Fruit fly (Drosophila melanogaster) whole organism, embryonic: ENCODE measurements around the gene CG43815.
A peak's percentile ranks its signal among the peaks of the same experiment; 100 is the strongest.

Source experiments
- CG10366 ChIP-seq: fragments of 200-800 bp; sonication (Bioruptor generic); IDR thresholded peaks from 2 replicates; pipeline ENCODE4 v1.3.6; 2022; ENCODE audit warnings: missing biosample characterization, missing genetic modification characterization
- CG11093 ChIP-seq: fragments of 200-800 bp; sonication (Bioruptor generic); IDR thresholded peaks from 3 replicates; pipeline ENCODE4 v1.3.6; 2022; ENCODE audit warnings: missing biosample characterization, missing genetic modification characterization
- CG12219 ChIP-seq: fragments of 200-800 bp; sonication (Bioruptor generic); optimal IDR thresholded peaks from 3 replicates; lab custom pipeline; 2018; ENCODE audit warnings: missing biosample characterization, mild to moderate bottlenecking, missing genetic modification characterization
- CG14710 ChIP-seq: fragments of 200-800 bp; sonication (Bioruptor generic); optimal IDR thresholded peaks from 3 replicates; lab custom pipeline; 2019; ENCODE audit warnings: missing biosample characterization, mild to moderate bottlenecking, missing genetic modification characterization, moderate library complexity
- CG15073 ChIP-seq: fragments of 200-800 bp; sonication (Bioruptor generic); optimal IDR thresholded peaks from 2 replicates; lab custom pipeline; 2016; ENCODE audit warnings: missing biosample characterization, missing genetic modification characterization
- CG15269 ChIP-seq: fragments of 200-800 bp; sonication (Bioruptor generic); optimal IDR thresholded peaks from 2 replicates; lab custom pipeline; 2018; ENCODE audit warnings: missing biosample characterization, mild to moderate bottlenecking, missing genetic modification characterization, moderate library complexity
- CG16815 ChIP-seq: fragments of 200-800 bp; sonication (Bioruptor generic); optimal IDR thresholded peaks from 3 replicates; lab custom pipeline; 2017; ENCODE audit warnings: missing biosample characterization, mild to moderate bottlenecking, missing genetic modification characterization
- CG17186 ChIP-seq: fragments of 200-800 bp; sonication (Bioruptor generic); optimal IDR thresholded peaks from 3 replicates; lab custom pipeline; 2017; ENCODE audit warnings: missing biosample characterization, missing genetic modification reagents, missing genetic modification characterization
- CG17912 ChIP-seq: fragments of 200-800 bp; sonication (Bioruptor generic); optimal IDR thresholded peaks from 2 replicates; lab custom pipeline; 2018; ENCODE audit warnings: missing biosample characterization, mild to moderate bottlenecking, missing genetic modification characterization
- CG2202 ChIP-seq: fragments of 200-800 bp; sonication (Bioruptor generic); optimal IDR thresholded peaks from 2 replicates; lab custom pipeline; 2018; ENCODE audit warnings: missing biosample characterization, mild to moderate bottlenecking, missing genetic modification characterization
- CG2875 ChIP-seq: fragments of 200-800 bp; sonication (Bioruptor generic); optimal IDR thresholded peaks from 2 replicates; lab custom pipeline; 2017; ENCODE audit warnings: missing biosample characterization, mild to moderate bottlenecking, missing genetic modification characterization, missing genetic modification reagents
- CG31365 ChIP-seq: fragments of 200-800 bp; sonication (Bioruptor generic); optimal IDR thresholded peaks from 2 replicates; lab custom pipeline; 2018; ENCODE audit warnings: missing biosample characterization, mild to moderate bottlenecking, missing genetic modification characterization
- CG7271 ChIP-seq: fragments of 200-800 bp; sonication (Bioruptor generic); optimal IDR thresholded peaks from 2 replicates; lab custom pipeline; 2018; ENCODE audit warnings: missing biosample characterization, mild to moderate bottlenecking, missing genetic modification characterization, moderate library complexity
- CG7372 ChIP-seq: fragments of 200-800 bp; sonication (Bioruptor generic); IDR thresholded peaks from 2 replicates; pipeline ENCODE4 v1.3.6; 2022; ENCODE audit warnings: missing biosample characterization, missing genetic modification characterization
- CG7786 ChIP-seq: fragments of 200-800 bp; sonication (Bioruptor generic); optimal IDR thresholded peaks from 2 replicates; lab custom pipeline; 2016; ENCODE audit warnings: missing biosample characterization, missing genetic modification characterization
- CG8478 ChIP-seq: fragments of >200 bp; optimal IDR thresholded peaks from 2 replicates; lab custom pipeline; 2018
- Dp ChIP-seq: fragments of 200-800 bp; sonication (Bioruptor generic); optimal IDR thresholded peaks from 2 replicates; lab custom pipeline; 2018; ENCODE audit warnings: missing biosample characterization, mild to moderate bottlenecking, missing genetic modification characterization, moderate library complexity
- Drgx ChIP-seq: fragments of 200-800 bp; sonication (Bioruptor generic); IDR thresholded peaks from 2 replicates; pipeline ENCODE4 v1.3.6; 2022; ENCODE audit warnings: missing biosample characterization, missing genetic modification characterization
- HLH4C ChIP-seq: fragments of 200-800 bp; sonication (Bioruptor generic); IDR thresholded peaks from 3 replicates; pipeline ENCODE4 v1.3.6; 2022; ENCODE audit warnings: missing biosample characterization, missing genetic modification characterization; ENCODE audit not compliant: partially characterized antibody
- Hr51 ChIP-seq, 2 experiments: fragments of 200-800 bp; sonication (Bioruptor generic); optimal IDR thresholded peaks; 2 replicates in 1 of 2; 3 replicates in 1 of 2; lab custom pipeline; 2016 to 2018; ENCODE audit warnings: missing biosample characterization in 2 of 2, missing genetic modification characterization in 2 of 2, mild to moderate bottlenecking in 1 of 2, moderate library complexity in 1 of 2
- Opbp ChIP-seq: fragments of 200-800 bp; sonication (Bioruptor generic); IDR thresholded peaks from 3 replicates; pipeline ENCODE4 v1.3.6; 2022; ENCODE audit warnings: missing biosample characterization, missing genetic modification characterization; ENCODE audit not compliant: partially characterized antibody
- Rfx ChIP-seq: fragments of 200-800 bp; sonication (Bioruptor generic); IDR thresholded peaks from 2 replicates; pipeline ENCODE4 v1.3.6; 2022; ENCODE audit warnings: missing biosample characterization, missing genetic modification characterization
- Scr ChIP-seq: fragments of 200-800 bp; sonication (Bioruptor generic); IDR thresholded peaks from 2 replicates; pipeline ENCODE4 v1.3.6; 2022; ENCODE audit warnings: missing biosample characterization, missing genetic modification characterization; ENCODE audit not compliant: partially characterized antibody
- Stat92E ChIP-seq, 3 experiments: fragments of >200 bp in 2 of 3; fragments of 200-800 bp in 1 of 3; sonication (Bioruptor generic) in 1 of 3; optimal IDR thresholded peaks; 2 replicates each; lab custom pipeline; 2017 to 2019; ENCODE audit warnings: missing biosample characterization in 3 of 3, missing genetic modification characterization in 3 of 3, mild to moderate bottlenecking in 1 of 3, moderate library complexity in 1 of 3
- abd-A ChIP-seq: fragments of 200-800 bp; sonication (Bioruptor generic); optimal IDR thresholded peaks from 3 replicates; lab custom pipeline; 2019; ENCODE audit warnings: missing biosample characterization, mild to moderate bottlenecking, missing genetic modification characterization, moderate library complexity
- ac ChIP-seq: fragments of 200-800 bp; sonication (Bioruptor generic); optimal IDR thresholded peaks from 3 replicates; lab custom pipeline; 2017; ENCODE audit warnings: missing biosample characterization, mild to moderate bottlenecking, missing genetic modification characterization
- ash1 ChIP-seq: fragments of 200-800 bp; sonication (Bioruptor generic); optimal IDR thresholded peaks from 2 replicates; lab custom pipeline; 2018; ENCODE audit warnings: missing biosample characterization, mild to moderate bottlenecking, missing genetic modification characterization
- bbx ChIP-seq: fragments of 200-800 bp; sonication (Bioruptor generic); IDR thresholded peaks from 2 replicates; pipeline ENCODE4 v1.3.6; 2022; ENCODE audit warnings: missing biosample characterization, missing genetic modification characterization; ENCODE audit not compliant: partially characterized antibody
- cad ChIP-seq: fragments of >200 bp; optimal IDR thresholded peaks from 2 replicates; lab custom pipeline; 2017; ENCODE audit warnings: missing biosample characterization, missing genetic modification characterization
- cato ChIP-seq: fragments of 200-800 bp; sonication (Bioruptor generic); optimal IDR thresholded peaks from 2 replicates; lab custom pipeline; 2016; ENCODE audit warnings: missing biosample characterization, missing genetic modification characterization, borderline replicate concordance
- disco-r ChIP-seq: fragments of 200-800 bp; sonication (Bioruptor generic); optimal IDR thresholded peaks from 2 replicates; lab custom pipeline; 2016; ENCODE audit warnings: missing biosample characterization, missing genetic modification characterization
- fd96Cb ChIP-seq: fragments of 200-800 bp; sonication (Bioruptor generic); optimal IDR thresholded peaks from 2 replicates; lab custom pipeline; 2018; ENCODE audit warnings: missing biosample characterization, mild to moderate bottlenecking, missing genetic modification characterization, moderate library complexity
- ftz-f1 ChIP-seq: fragments of 200-800 bp; sonication (Bioruptor generic); optimal IDR thresholded peaks from 2 replicates; lab custom pipeline; 2016; ENCODE audit warnings: missing biosample characterization, missing genetic modification characterization
- grau ChIP-seq: fragments of 200-800 bp; optimal IDR thresholded peaks from 3 replicates; lab custom pipeline; 2019; ENCODE audit warnings: missing biosample characterization, mild to moderate bottlenecking, missing genetic modification characterization, moderate library complexity
- hbn ChIP-seq: fragments of 200-800 bp; sonication (Bioruptor generic); IDR thresholded peaks from 2 replicates; pipeline ENCODE4 v1.3.6; 2022; ENCODE audit warnings: missing biosample characterization, missing genetic modification characterization; ENCODE audit not compliant: partially characterized antibody
- insv ChIP-seq, 2 experiments: fragments of 200-800 bp; sonication (Bioruptor generic); optimal IDR thresholded peaks; 3 replicates each; lab custom pipeline; 2016 to 2018; ENCODE audit warnings: missing biosample characterization in 2 of 2, missing genetic modification characterization in 2 of 2
- kay ChIP-seq: fragments of 200-800 bp; sonication (Bioruptor generic); optimal IDR thresholded peaks from 2 replicates; lab custom pipeline; 2016; ENCODE audit warnings: missing biosample characterization, missing genetic modification characterization
- nmo ChIP-seq: fragments of 200-800 bp; sonication (Bioruptor generic); optimal IDR thresholded peaks from 2 replicates; lab custom pipeline; 2018; ENCODE audit warnings: missing biosample characterization, mild to moderate bottlenecking, missing genetic modification characterization, moderate library complexity
- prd ChIP-seq, 3 experiments: fragments of >200 bp in 2 of 3; fragments of 200-800 bp in 1 of 3; sonication (Bioruptor generic) in 1 of 3; optimal IDR thresholded peaks in 2 of 3; IDR thresholded peaks in 1 of 3; 2 replicates in 2 of 3; 3 replicates in 1 of 3; pipeline versions ENCODE4 v1.3.6 to Lab custom; 2017 to 2022; ENCODE audit warnings: missing biosample characterization in 1 of 3, missing genetic modification characterization in 1 of 3
- pum ChIP-seq: fragments of 200-800 bp; sonication (Bioruptor generic); optimal IDR thresholded peaks from 2 replicates; lab custom pipeline; 2016; ENCODE audit warnings: missing biosample characterization, missing genetic modification characterization
- ranshi ChIP-seq: fragments of 200-800 bp; sonication (Bioruptor generic); IDR thresholded peaks from 2 replicates; pipeline ENCODE4 v1.3.6; 2022; ENCODE audit warnings: missing biosample characterization, missing genetic modification characterization
- so ChIP-seq: fragments of 200-800 bp; sonication (Bioruptor generic); IDR thresholded peaks from 3 replicates; pipeline ENCODE4 v1.3.6; 2022; ENCODE audit warnings: missing biosample characterization, missing genetic modification characterization
- tin ChIP-seq: fragments of 200-800 bp; sonication (Bioruptor generic); optimal IDR thresholded peaks from 3 replicates; lab custom pipeline; 2016; ENCODE audit warnings: missing biosample characterization, missing genetic modification characterization
- vnd ChIP-seq: fragments of 200-800 bp; sonication (Bioruptor generic); IDR thresholded peaks from 3 replicates; pipeline ENCODE4 v1.3.6; 2022; ENCODE audit warnings: missing biosample characterization, missing genetic modification characterization; ENCODE audit not compliant: partially characterized antibody
- wdn ChIP-seq: fragments of 200-800 bp; sonication (Bioruptor generic); IDR thresholded peaks from 2 replicates; pipeline ENCODE4 v1.3.6; 2022; ENCODE audit warnings: missing biosample characterization, missing genetic modification characterization
- z ChIP-seq: fragments of 200-800 bp; sonication (Bioruptor generic); IDR thresholded peaks from 3 replicates; pipeline ENCODE4 v1.3.6; 2022; ENCODE audit warnings: missing biosample characterization, missing genetic modification characterization
- zen ChIP-seq: fragments of 200-800 bp; sonication (Bioruptor generic); optimal IDR thresholded peaks from 3 replicates; lab custom pipeline; 2018; ENCODE audit warnings: missing biosample characterization, mild to moderate bottlenecking, missing genetic modification characterization, moderate library complexity

CG43815 gene

DNA sequence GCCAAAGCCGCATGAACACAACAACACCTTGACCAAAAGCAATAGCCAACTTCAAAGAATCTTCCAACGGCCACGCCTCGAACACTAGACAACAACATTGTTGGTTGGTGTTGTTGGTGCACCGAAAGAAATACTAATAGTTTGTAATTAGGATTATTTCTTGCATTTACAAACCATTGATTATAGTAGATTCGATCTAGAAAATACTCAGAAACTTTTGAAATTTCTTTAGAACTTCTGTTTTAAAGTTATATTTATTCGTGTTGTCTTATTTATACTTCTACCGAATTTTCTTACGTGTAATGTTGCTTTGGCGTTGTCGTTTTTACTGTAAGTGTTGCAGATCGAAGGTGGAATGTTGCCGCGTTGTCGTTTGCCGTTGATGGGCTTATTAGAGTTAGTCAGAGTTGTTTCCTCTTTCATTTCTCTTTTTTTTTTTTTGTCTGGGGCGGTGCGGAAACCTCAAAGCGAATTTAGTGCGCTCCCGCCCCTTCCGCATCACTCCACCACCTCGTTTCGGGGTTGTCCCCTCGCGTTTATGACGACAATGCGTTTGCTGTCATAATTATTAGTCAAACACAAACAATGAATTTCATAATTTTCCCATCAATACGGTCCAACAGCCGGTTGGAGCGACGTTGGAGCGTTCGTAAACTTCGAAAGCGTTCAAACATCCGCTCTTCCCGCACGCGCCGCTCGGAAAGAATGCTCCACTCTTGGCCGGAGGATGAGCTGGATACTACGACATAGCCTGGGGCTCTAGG is at the start of gene CG43815 (continued):
- TF ChIP-seq prd (optimal IDR thresholded peaks at IDR 0.05; lab: Kevin White, UChicago) (no peak), prd (GFP tag; IDR thresholded peaks at IDR 0.05; lab: Robert Waterston, UW) (peak; percentile 34; the same call in 1 of the 3 replicates), CG10366 (GFP tag; lab: Robert Waterston, UW) (no peak), cad (no peak), CG14710 (tag; lab: Kevin White, UChicago) (peak; percentile 36), z (GFP tag; lab: Robert Waterston, UW) (0 out of 3 replicates have a peak, but pooled peaks have one; percentile 57), CG15269 (tag; lab: Kevin White, UChicago) (no peak), insv (GFP tag; optimal IDR thresholded peaks at IDR 0.05; lab: Kevin White, UChicago) (no peak), pum (GFP tag; lab: Kevin White, UChicago) (no peak), fd96Cb (tag; lab: Kevin White, UChicago) (no peak), kay (GFP tag; lab: Kevin White, UChicago) (no peak), CG8478 (lab: Kevin White, UChicago) (no peak), cato (GFP tag; lab: Kevin White, UChicago) (no peak), CG31365 (tag; lab: Kevin White, UChicago) (no peak), Rfx (GFP tag; lab: Robert Waterston, UW) (no peak), CG7786 (no peak), abd-A (tag; lab: Kevin White, UChicago) (no peak), CG15073 (GFP tag; lab: Kevin White, UChicago) (no peak), CG12219 (GFP tag; lab: Kevin White, UChicago) (no peak), CG17912 (GFP tag; lab: Kevin White, UChicago) (no peak), CG11093 (no peak), Hr51 (GFP tag; optimal IDR thresholded peaks at IDR 0.05; lab: Kevin White, UChicago) (no peak), ftz-f1 (no peak), ac (GFP tag; lab: Kevin White, UChicago) (no peak), disco-r (no peak), CG2202 (tag; lab: Kevin White, UChicago) (no peak), hbn (GFP tag; lab: Robert Waterston, UW) (no peak), wdn (GFP tag; lab: Robert Waterston, UW) (no peak), Drgx (GFP tag; lab: Robert Waterston, UW) (no peak), CG16815 (GFP tag; lab: Kevin White, UChicago) (no peak), ash1 (no peak)

dm6 chr2L:3530186-3530832 is 45.7 kb upstream of the CG43815 start, which contains the start of the genes Spindly and IFT57:
Gene Spindly (minus strand): TSS chr2L:3530317.
Gene IFT57 (plus strand): TSS chr2L:3530789.
- peak; percentile 5 for TF ChIP-seq nmo
- TF ChIP-seq Dp (GFP tag; lab: Kevin White, UChicago) = peak; percentile 90
- peak; percentile 68; the same call in 2 of the 3 replicates for TF ChIP-seq Opbp
- no peak for TF ChIP-seq ranshi (GFP tag; lab: Robert Waterston, UW)
- no peak for TF ChIP-seq grau (tag; lab: Kevin White, UChicago)
- TF ChIP-seq Stat92E (GFP tag; optimal IDR thresholded peaks at IDR 0.05; lab: Kevin White, UChicago) = no peak
- peak; percentile 68 for TF ChIP-seq HLH4C (GFP tag; lab: Robert Waterston, UW)
- TF ChIP-seq zen (tag; lab: Kevin White, UChicago) = no peak
- TF ChIP-seq vnd = peak; percentile 51; the same call in 2 of the 3 replicates
- TF ChIP-seq bbx (GFP tag; lab: Robert Waterston, UW) = peak; percentile 68
- TF ChIP-seq CG2875 (GFP tag; lab: Kevin White, UChicago) = no peak
- no peak for TF ChIP-seq CG7372 (GFP tag; lab: Robert Waterston, UW)
- no peak for TF ChIP-seq tin (GFP tag; lab: Kevin White, UChicago)
- TF ChIP-seq Scr (GFP tag; lab: Robert Waterston, UW) = peak; percentile 67
- TF ChIP-seq CG17186 (GFP tag; lab: Kevin White, UChicago) = peak; percentile 99
- no peak for TF ChIP-seq Hr51 (GFP tag; optimal IDR thresholded peaks at IDR 0.05; lab: Kevin White, UChicago)
- TF ChIP-seq CG7271 (tag; lab: Kevin White, UChicago) = no peak
- no peak for TF ChIP-seq so (GFP tag; lab: Robert Waterston, UW)
